Worm (Caenorhabditis elegans) whole organism, early embryonic: ENCODE results near the gene srj-14.

Experiments
- aly-1 ChIP-seq: sonication (generic microtip); optimal IDR thresholded peaks from 2 replicates; lab custom pipeline; 2016; ENCODE audit warnings: missing genetic modification characterization, missing compliant biosample characterization
- ama-1 ChIP-seq: fragments of 150-350 bp; optimal IDR thresholded peaks from 2 replicates; lab custom pipeline; 2014
- flt-1 ChIP-seq: fragments of 200-800 bp; sonication (Bioruptor generic); IDR thresholded peaks from 2 replicates; pipeline ENCODE4 v1.3.6; 2022; ENCODE audit warnings: missing genetic modification characterization, missing compliant biosample characterization
- scrt-1 ChIP-seq: fragments of 200-800 bp; sonication (Bioruptor generic); IDR thresholded peaks from 2 replicates; pipeline ENCODE4 v1.3.6; 2022; ENCODE audit warnings: missing genetic modification characterization, missing compliant biosample characterization
- tbx-11 ChIP-seq: fragments of 200-800 bp; sonication (Bioruptor generic); IDR thresholded peaks from 2 replicates; pipeline ENCODE4 v1.3.6; 2022; ENCODE audit warnings: missing genetic modification characterization, missing compliant biosample characterization
- tbx-37 ChIP-seq: fragments of 200-800 bp; sonication (Bioruptor generic); conservative IDR thresholded peaks from 2 replicates; pipeline ENCODE4 v1.3.6; 2022; ENCODE audit warnings: missing genetic modification reagents, missing genetic modification characterization, missing compliant biosample characterization

DNA sequence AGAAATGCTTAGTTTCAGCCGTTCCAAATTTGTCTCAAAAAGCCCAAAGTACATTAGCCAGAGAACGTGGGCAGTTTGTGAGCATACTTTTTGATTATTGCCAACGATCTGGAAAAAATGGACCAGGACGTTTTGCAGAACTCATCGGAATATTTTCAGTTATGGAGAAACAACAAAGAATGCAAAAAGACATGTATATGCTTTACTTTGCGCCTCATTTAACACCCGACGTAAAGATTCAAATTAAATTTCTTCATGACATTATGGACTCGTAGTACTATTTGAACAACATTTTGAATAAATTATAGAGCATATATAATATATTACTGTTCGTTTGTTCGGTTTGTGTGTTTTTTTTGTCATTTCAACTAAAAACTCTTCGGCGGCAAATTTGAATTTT, 26.0 kb upstream of the srj-14 start, which contains the start of gene srh-244:
- TF ChIP-seq ama-1 (lab: Kevin White, UChicago) (no peak), scrt-1 (GFP tag; lab: Robert Waterston, UW) (no peak), tbx-37 (GFP tag; lab: Robert Waterston, UW) (no peak), flt-1 (GFP tag; lab: Robert Waterston, UW) (no peak), aly-1 (no peak), tbx-11 (GFP tag; lab: Robert Waterston, UW) (no peak)
